Fruit fly (Drosophila melanogaster) whole organism, embryonic: ENCODE results near the gene Tyler.
A peak's percentile ranks its signal among the peaks of the same experiment; 100 is the strongest.

ENCODE experiments used
- Aef1 ChIP-seq: fragments of 200-800 bp; sonication (Bioruptor generic); IDR thresholded peaks from 3 replicates; pipeline ENCODE4 v1.3.6; 2022; ENCODE audit warnings: missing biosample characterization, missing genetic modification characterization
- Asciz ChIP-seq: fragments of 200-800 bp; sonication (Bioruptor generic); optimal IDR thresholded peaks from 2 replicates; lab custom pipeline; 2017; ENCODE audit warnings: missing biosample characterization, mild to moderate bottlenecking, missing genetic modification characterization, missing genetic modification reagents
- Atf-2 ChIP-seq: fragments of 200-800 bp; sonication (Bioruptor generic); optimal IDR thresholded peaks from 2 replicates; lab custom pipeline; 2016; ENCODE audit warnings: missing biosample characterization, missing genetic modification characterization
- CG11696 ChIP-seq: fragments of 200-800 bp; sonication (Bioruptor generic); IDR thresholded peaks from 2 replicates; pipeline ENCODE4 v1.3.6; 2022; ENCODE audit warnings: missing biosample characterization, missing genetic modification characterization
- CG12659 ChIP-seq: fragments of 200-800 bp; sonication (Bioruptor generic); optimal IDR thresholded peaks from 3 replicates; lab custom pipeline; 2017; ENCODE audit warnings: mild to moderate bottlenecking, missing biosample characterization, missing genetic modification reagents, missing genetic modification characterization
- CG15269 ChIP-seq: fragments of 200-800 bp; sonication (Bioruptor generic); optimal IDR thresholded peaks from 2 replicates; lab custom pipeline; 2018; ENCODE audit warnings: missing biosample characterization, mild to moderate bottlenecking, missing genetic modification characterization, moderate library complexity
- CG16813 ChIP-seq: fragments of 200-800 bp; sonication (Bioruptor generic); IDR thresholded peaks from 3 replicates; pipeline ENCODE4 v1.3.6; 2022; ENCODE audit warnings: missing biosample characterization, missing genetic modification characterization; ENCODE audit not compliant: partially characterized antibody
- CG17186 ChIP-seq: fragments of 200-800 bp; sonication (Bioruptor generic); optimal IDR thresholded peaks from 3 replicates; lab custom pipeline; 2017; ENCODE audit warnings: missing biosample characterization, missing genetic modification reagents, missing genetic modification characterization
- CG17328 ChIP-seq: fragments of 200-800 bp; sonication (Bioruptor generic); IDR thresholded peaks from 2 replicates; pipeline ENCODE4 v1.3.6; 2022; ENCODE audit warnings: missing biosample characterization, missing genetic modification characterization
- CG17568 ChIP-seq: fragments of 200-800 bp; sonication (Bioruptor generic); optimal IDR thresholded peaks from 2 replicates; lab custom pipeline; 2018; ENCODE audit warnings: missing biosample characterization, mild to moderate bottlenecking, missing genetic modification characterization, moderate library complexity
- CG18011 ChIP-seq: fragments of 200-800 bp; sonication (Bioruptor generic); optimal IDR thresholded peaks from 2 replicates; lab custom pipeline; 2017; ENCODE audit warnings: missing biosample characterization, missing genetic modification characterization, mild to moderate bottlenecking, moderate library complexity, missing genotype
- CG1832 ChIP-seq: fragments of 200-800 bp; sonication (Bioruptor generic); optimal IDR thresholded peaks from 2 replicates; lab custom pipeline; 2017; ENCODE audit warnings: missing biosample characterization, mild to moderate bottlenecking, missing genetic modification characterization, inconsistent platforms
- CG3407 ChIP-seq: fragments of 200-800 bp; sonication (Bioruptor generic); optimal IDR thresholded peaks from 2 replicates; lab custom pipeline; 2018; ENCODE audit warnings: missing biosample characterization, mild to moderate bottlenecking, missing genetic modification characterization
- CG3726 ChIP-seq: fragments of 200-800 bp; sonication (Bioruptor generic); IDR thresholded peaks from 3 replicates; pipeline ENCODE4, ENCODE4 v1.3.6; 2022; ENCODE audit warnings: missing biosample characterization, missing genetic modification characterization
- CG4360 ChIP-seq: fragments of 200-800 bp; sonication (Bioruptor generic); IDR thresholded peaks from 2 replicates; pipeline ENCODE4 v1.3.6; 2022; ENCODE audit warnings: missing biosample characterization, missing genetic modification characterization
- CG6813 ChIP-seq: fragments of 200-800 bp; sonication (Bioruptor generic); optimal IDR thresholded peaks from 2 replicates; lab custom pipeline; 2017; ENCODE audit warnings: missing biosample characterization, missing genetic modification characterization, mild to moderate bottlenecking, moderate library complexity, missing genetic modification reagents
- CG8281 ChIP-seq: fragments of 200-800 bp; sonication (Bioruptor generic); optimal IDR thresholded peaks from 2 replicates; lab custom pipeline; 2018; ENCODE audit warnings: missing biosample characterization, mild to moderate bottlenecking, missing genetic modification characterization, moderate library complexity
- CG8388 ChIP-seq: fragments of 200-800 bp; sonication (Bioruptor generic); optimal IDR thresholded peaks from 2 replicates; lab custom pipeline; 2019; ENCODE audit warnings: missing biosample characterization, mild to moderate bottlenecking, missing genetic modification characterization, moderate library complexity
- CG9609 ChIP-seq: fragments of 200-800 bp; sonication (Bioruptor generic); optimal IDR thresholded peaks from 3 replicates; lab custom pipeline; 2016; ENCODE audit warnings: missing biosample characterization, missing genetic modification characterization
- Chrac-16 ChIP-seq: fragments of 200-800 bp; sonication (Bioruptor generic); optimal IDR thresholded peaks from 3 replicates; lab custom pipeline; 2016; ENCODE audit warnings: missing biosample characterization, missing genetic modification characterization
- D19A ChIP-seq: fragments of 200-800 bp; optimal IDR thresholded peaks from 3 replicates; lab custom pipeline; 2019; ENCODE audit warnings: missing biosample characterization, mild to moderate bottlenecking, missing genetic modification characterization, moderate library complexity
- D19B ChIP-seq: fragments of 200-800 bp; sonication (Bioruptor generic); optimal IDR thresholded peaks from 2 replicates; lab custom pipeline; 2017; ENCODE audit warnings: missing biosample characterization, mild to moderate bottlenecking, missing genetic modification characterization
- Dek ChIP-seq: fragments of 200-800 bp; sonication (Bioruptor generic); optimal IDR thresholded peaks from 3 replicates; lab custom pipeline; 2019; ENCODE audit warnings: missing biosample characterization, mild to moderate bottlenecking, missing genetic modification characterization, moderate library complexity
- Doc3 ChIP-seq: fragments of 200-800 bp; sonication (Bioruptor generic); IDR thresholded peaks from 3 replicates; pipeline ENCODE4 v1.3.6; 2022; ENCODE audit warnings: missing biosample characterization, missing genetic modification characterization; ENCODE audit not compliant: partially characterized antibody
- Elba2 ChIP-seq: fragments of 200-800 bp; sonication (Bioruptor generic); optimal IDR thresholded peaks from 3 replicates; lab custom pipeline; 2016; ENCODE audit warnings: missing biosample characterization, missing genetic modification characterization
- HLH3B ChIP-seq: fragments of 200-800 bp; sonication (Bioruptor generic); IDR thresholded peaks from 2 replicates; pipeline ENCODE4 v1.3.6; 2022; ENCODE audit warnings: missing biosample characterization, missing genetic modification characterization
- HmgD ChIP-seq: fragments of 200-800 bp; sonication (Bioruptor generic); optimal IDR thresholded peaks from 3 replicates; lab custom pipeline; 2016; ENCODE audit warnings: missing biosample characterization, missing genetic modification characterization
- MESR4 ChIP-seq: fragments of 200-800 bp; sonication (Bioruptor generic); optimal IDR thresholded peaks from 2 replicates; lab custom pipeline; 2018; ENCODE audit warnings: missing biosample characterization, mild to moderate bottlenecking, missing genetic modification characterization, moderate library complexity
- Mrtf ChIP-seq: fragments of 200-800 bp; sonication (Bioruptor generic); IDR thresholded peaks from 3 replicates; pipeline ENCODE4 v1.3.6; 2022; ENCODE audit warnings: missing biosample characterization, missing genetic modification characterization
- Sin3A ChIP-seq: fragments of >200 bp; optimal IDR thresholded peaks from 2 replicates; lab custom pipeline; 2018
- Sry-β ChIP-seq: fragments of 200-800 bp; sonication (Bioruptor generic); optimal IDR thresholded peaks from 2 replicates; lab custom pipeline; 2018; ENCODE audit warnings: missing biosample characterization, mild to moderate bottlenecking, missing genetic modification characterization, moderate library complexity
- Sry-δ ChIP-seq: fragments of 200-800 bp; sonication (Bioruptor generic); optimal IDR thresholded peaks from 2 replicates; lab custom pipeline; 2016; ENCODE audit warnings: missing biosample characterization, missing genetic modification characterization
- Usf ChIP-seq: fragments of 200-800 bp; sonication (Bioruptor generic); optimal IDR thresholded peaks from 2 replicates; lab custom pipeline; 2017; ENCODE audit warnings: missing genotype, missing biosample characterization, missing genetic modification characterization
- ara ChIP-seq: fragments of 200-800 bp; sonication (Bioruptor generic); IDR thresholded peaks from 2 replicates; pipeline ENCODE4 v1.3.6; 2022; ENCODE audit warnings: missing biosample characterization, missing genetic modification characterization
- bbx ChIP-seq: fragments of 200-800 bp; sonication (Bioruptor generic); IDR thresholded peaks from 2 replicates; pipeline ENCODE4 v1.3.6; 2022; ENCODE audit warnings: missing biosample characterization, missing genetic modification characterization; ENCODE audit not compliant: partially characterized antibody
- bigmax ChIP-seq: fragments of 200-800 bp; sonication (Bioruptor generic); optimal IDR thresholded peaks from 2 replicates; lab custom pipeline; 2018; ENCODE audit warnings: missing biosample characterization, mild to moderate bottlenecking, missing genetic modification characterization
- cato ChIP-seq: fragments of 200-800 bp; sonication (Bioruptor generic); optimal IDR thresholded peaks from 2 replicates; lab custom pipeline; 2016; ENCODE audit warnings: missing biosample characterization, missing genetic modification characterization, borderline replicate concordance
- crp ChIP-seq, 2 experiments: fragments of 200-800 bp; sonication (Bioruptor generic); optimal IDR thresholded peaks; 2 replicates in 1 of 2; 3 replicates in 1 of 2; lab custom pipeline; 2017; ENCODE audit warnings: missing biosample characterization in 2 of 2, missing genetic modification characterization in 2 of 2, mild to moderate bottlenecking in 1 of 2, moderate library complexity in 1 of 2
- grau ChIP-seq: fragments of 200-800 bp; optimal IDR thresholded peaks from 3 replicates; lab custom pipeline; 2019; ENCODE audit warnings: missing biosample characterization, mild to moderate bottlenecking, missing genetic modification characterization, moderate library complexity
- jing ChIP-seq: fragments of 200-800 bp; sonication (Bioruptor generic); optimal IDR thresholded peaks from 2 replicates; lab custom pipeline; 2018; ENCODE audit warnings: missing biosample characterization, mild to moderate bottlenecking, missing genetic modification characterization
- mld ChIP-seq: fragments of 200-800 bp; sonication (Bioruptor generic); IDR thresholded peaks from 3 replicates; pipeline ENCODE4 v1.3.6; 2022; ENCODE audit warnings: missing biosample characterization, missing genetic modification characterization; ENCODE audit not compliant: partially characterized antibody
- nau ChIP-seq: fragments of 200-800 bp; sonication (Bioruptor generic); optimal IDR thresholded peaks from 3 replicates; lab custom pipeline; 2017; ENCODE audit warnings: missing biosample characterization, mild to moderate bottlenecking, missing genetic modification characterization, missing genetic modification reagents
- otp ChIP-seq: fragments of 200-800 bp; sonication (Bioruptor generic); IDR thresholded peaks from 3 replicates; pipeline ENCODE4, ENCODE4 v1.3.6; 2022; ENCODE audit warnings: missing biosample characterization, missing genetic modification characterization
- psq ChIP-seq: fragments of 200-800 bp; sonication (Bioruptor generic); optimal IDR thresholded peaks from 2 replicates; lab custom pipeline; 2017; ENCODE audit warnings: missing biosample characterization, missing genetic modification characterization
- pum ChIP-seq: fragments of 200-800 bp; sonication (Bioruptor generic); optimal IDR thresholded peaks from 2 replicates; lab custom pipeline; 2016; ENCODE audit warnings: missing biosample characterization, missing genetic modification characterization
- sc ChIP-seq, 3 experiments: fragments of >200 bp in 2 of 3; fragments of 200-800 bp in 1 of 3; sonication (Bioruptor generic) in 1 of 3; optimal IDR thresholded peaks; 2 replicates in 2 of 3; 3 replicates in 1 of 3; lab custom pipeline; 2017; ENCODE audit warnings: mild to moderate bottlenecking in 1 of 3, missing biosample characterization in 1 of 3, missing genetic modification characterization in 1 of 3, missing genetic modification reagents in 1 of 3
- schlank ChIP-seq: fragments of 200-800 bp; sonication (Bioruptor generic); optimal IDR thresholded peaks from 2 replicates; lab custom pipeline; 2018; ENCODE audit warnings: missing biosample characterization, mild to moderate bottlenecking, missing genetic modification characterization
- scrt ChIP-seq: fragments of 200-800 bp; sonication (Bioruptor generic); optimal IDR thresholded peaks from 2 replicates; lab custom pipeline; 2018; ENCODE audit warnings: missing biosample characterization, mild to moderate bottlenecking, missing genetic modification characterization, moderate library complexity
- stc ChIP-seq: fragments of 200-800 bp; sonication (Bioruptor generic); IDR thresholded peaks from 2 replicates; pipeline ENCODE4 v1.3.6; 2022; ENCODE audit warnings: missing biosample characterization, missing genetic modification characterization
- tio ChIP-seq: fragments of 200-800 bp; sonication (Bioruptor generic); optimal IDR thresholded peaks from 2 replicates; lab custom pipeline; 2017; ENCODE audit warnings: missing biosample characterization, missing genetic modification characterization, inconsistent platforms

Gene Tyler

dm6 chrX:19622924-19623323 lies 11.6 kb downstream of the Tyler start, which contains the start of the genes Naa20A and MKP-4 (continued):
- no peak for TF ChIP-seq nau (GFP tag; lab: Kevin White, UChicago)
- no peak for TF ChIP-seq Asciz
- TF ChIP-seq HLH3B (GFP tag; lab: Robert Waterston, UW) = no peak
- no peak for TF ChIP-seq Chrac-16 (GFP tag; lab: Kevin White, UChicago)
- no peak for TF ChIP-seq Dek (tag; lab: Kevin White, UChicago)
- TF ChIP-seq scrt (GFP tag; lab: Kevin White, UChicago) = no peak
- TF ChIP-seq CG17328 = no peak
- peak in 1 of 2 experiments; percentile 69 for TF ChIP-seq crp (GFP tag; optimal IDR thresholded peaks at IDR 0.05; lab: Kevin White, UChicago)
- TF ChIP-seq CG6813 (GFP tag; lab: Kevin White, UChicago) = no peak
- no peak for TF ChIP-seq Sin3A
- TF ChIP-seq otp (GFP tag; lab: Robert Waterston, UW) = no peak
- no peak for TF ChIP-seq ara (GFP tag; lab: Robert Waterston, UW)
- no peak for TF ChIP-seq schlank (tag; lab: Kevin White, UChicago)
- TF ChIP-seq MESR4 (GFP tag; lab: Kevin White, UChicago) = peak; percentile 81
- TF ChIP-seq grau (tag; lab: Kevin White, UChicago) = no peak
- no peak for TF ChIP-seq Aef1
- TF ChIP-seq CG4360 (GFP tag; lab: Robert Waterston, UW) = no peak
- TF ChIP-seq CG1832 (GFP tag; lab: Kevin White, UChicago) = no peak
- no peak for TF ChIP-seq HmgD (GFP tag; lab: Kevin White, UChicago)
- peak; percentile 91 for TF ChIP-seq Sry-δ
- no peak for TF ChIP-seq Elba2 (GFP tag; lab: Kevin White, UChicago)
- TF ChIP-seq CG16813 (GFP tag; lab: Robert Waterston, UW) = peak; percentile 68
- no peak; the same call in 1 of the 2 replicates for TF ChIP-seq stc (GFP tag; lab: Robert Waterston, UW)
- no peak for TF ChIP-seq tio (GFP tag; lab: Kevin White, UChicago)
- TF ChIP-seq D19B (GFP tag; lab: Kevin White, UChicago) = no peak
- TF ChIP-seq jing (GFP tag; lab: Kevin White, UChicago) = no peak
- TF ChIP-seq CG3726 (GFP tag; lab: Robert Waterston, UW) = no peak
- TF ChIP-seq CG8388 (GFP tag; lab: Kevin White, UChicago) = no peak
- no peak for TF ChIP-seq CG8281 (tag; lab: Kevin White, UChicago)
- TF ChIP-seq cato = no peak
- TF ChIP-seq CG17568 (GFP tag; lab: Kevin White, UChicago) = no peak
- TF ChIP-seq Doc3 (GFP tag; lab: Robert Waterston, UW) = peak; percentile 58; the same call in 1 of the 3 replicates
- no peak for TF ChIP-seq D19A (tag; lab: Kevin White, UChicago)
- TF ChIP-seq CG17186 (GFP tag; lab: Kevin White, UChicago) = peak; percentile 75
- no peak for TF ChIP-seq CG9609
- TF ChIP-seq Sry-β = no peak
- no peak for TF ChIP-seq Atf-2 (GFP tag; lab: Kevin White, UChicago)
- TF ChIP-seq CG12659 (GFP tag; lab: Kevin White, UChicago) = peak; percentile 36
- no peak for TF ChIP-seq bigmax (GFP tag; lab: Kevin White, UChicago)
- TF ChIP-seq CG18011 (GFP tag; lab: Kevin White, UChicago) = no peak
- TF ChIP-seq Mrtf = no peak
- no peak for TF ChIP-seq Usf (GFP tag; lab: Kevin White, UChicago)
- TF ChIP-seq CG15269 (tag; lab: Kevin White, UChicago) = no peak
- TF ChIP-seq pum (GFP tag; lab: Kevin White, UChicago) = no peak
- TF ChIP-seq CG3407 = no peak
- no peak for TF ChIP-seq psq (GFP tag; lab: Kevin White, UChicago)
- TF ChIP-seq sc (optimal IDR thresholded peaks at IDR 0.05; lab: Kevin White, UChicago) = no peak
- no peak for TF ChIP-seq sc (GFP tag; optimal IDR thresholded peaks at IDR 0.05; lab: Kevin White, UChicago)
- peak; percentile 52; the same call in 1 of the 2 replicates for TF ChIP-seq CG11696
- TF ChIP-seq mld (GFP tag; lab: Robert Waterston, UW) = peak; percentile 76; the same call in 2 of the 3 replicates
- peak; percentile 76 for TF ChIP-seq bbx (GFP tag; lab: Robert Waterston, UW)
